Fruit fly (Drosophila melanogaster) whole organism: ENCODE measurements around the gene sro.

ENCODE experiments used
- CG8478 ChIP-seq: fragments of >200 bp; optimal IDR thresholded peaks from 2 replicates; lab custom pipeline; 2018; ENCODE audit warnings: inconsistent platforms
- Dll ChIP-seq: fragments of >200 bp; optimal IDR thresholded peaks from 2 replicates; lab custom pipeline; 2017
- pan ChIP-seq: fragments of >200 bp; optimal IDR thresholded peaks from 2 replicates; lab custom pipeline; 2017
- psq ChIP-seq: fragments of >200 bp; optimal IDR thresholded peaks from 2 replicates; lab custom pipeline; 2017
- usp ChIP-seq: fragments of >200 bp; optimal IDR thresholded peaks from 2 replicates; lab custom pipeline; 2017; ENCODE audit warnings: missing biosample characterization, missing genetic modification characterization, mixed read lengths

dm6 chr3R:29838751-29839150, 44.4 kb downstream of the sro start:
- TF ChIP-seq usp (GFP tag; lab: Kevin White, UChicago): no peak
- TF ChIP-seq psq: no peak
- TF ChIP-seq pan: no peak
- no peak for TF ChIP-seq CG8478 (lab: Kevin White, UChicago)
- TF ChIP-seq Dll (lab: Kevin White, UChicago): no peak
